Worm (Caenorhabditis elegans) whole organism, young adult: ENCODE results near the gene hrg-6.

Experiments used
- B0261.1 ChIP-seq: sonication (generic microtip); optimal IDR thresholded peaks from 2 replicates; lab custom pipeline; 2016; ENCODE audit warnings: mild to moderate bottlenecking, missing genetic modification characterization, moderate library complexity, missing compliant biosample characterization
- C06A6.2 ChIP-seq: fragments of 200-800 bp; sonication (Bioruptor generic); conservative IDR thresholded peaks from 2 replicates; pipeline ENCODE4 v1.3.6; 2022; ENCODE audit warnings: missing genetic modification characterization, missing compliant biosample characterization
- C17E4.6 ChIP-seq: fragments of 200-800 bp; sonication (Bioruptor generic); IDR thresholded peaks from 2 replicates; pipeline ENCODE4 v1.3.6; 2022; ENCODE audit warnings: missing genetic modification reagents, missing genetic modification characterization, missing compliant biosample characterization
- F22D6.2 ChIP-seq: sonication (generic microtip); optimal IDR thresholded peaks from 2 replicates; lab custom pipeline; 2016; ENCODE audit warnings: mild to moderate bottlenecking, missing genetic modification characterization, missing compliant biosample characterization
- F33H1.4 ChIP-seq: fragments of 200-800 bp; sonication (Bioruptor generic); IDR thresholded peaks from 2 replicates; pipeline ENCODE4 v1.3.6; 2022; ENCODE audit warnings: missing genetic modification reagents, missing genetic modification characterization, missing compliant biosample characterization
- F37B4.10 ChIP-seq: fragments of 200-800 bp; sonication (Bioruptor generic); IDR thresholded peaks from 2 replicates; pipeline ENCODE4 v1.3.6; 2022; ENCODE audit warnings: missing genetic modification characterization, missing compliant biosample characterization
- F39B2.1 ChIP-seq: fragments of 200-800 bp; sonication (Bioruptor generic); IDR thresholded peaks from 2 replicates; pipeline ENCODE4 v1.3.6; 2022; ENCODE audit warnings: missing genetic modification reagents, missing genetic modification characterization, missing compliant biosample characterization
- F52B5.7 ChIP-seq: sonication (generic microtip); optimal IDR thresholded peaks from 2 replicates; lab custom pipeline; 2016; ENCODE audit warnings: mild to moderate bottlenecking, missing genetic modification characterization, missing compliant biosample characterization
- F57C9.4 ChIP-seq: sonication (generic microtip); optimal IDR thresholded peaks from 2 replicates; lab custom pipeline; 2017; ENCODE audit warnings: mild to moderate bottlenecking, missing genetic modification characterization, missing compliant biosample characterization
- Y53G8AR.9 ChIP-seq: fragments of 200-800 bp; sonication (Bioruptor generic); conservative IDR thresholded peaks from 2 replicates; pipeline ENCODE4 v1.3.6; 2022; ENCODE audit warnings: missing genetic modification reagents, missing genetic modification characterization, missing compliant biosample characterization
- Y56A3A.18 ChIP-seq: fragments of 200-800 bp; sonication (Bioruptor generic); IDR thresholded peaks from 2 replicates; pipeline ENCODE4 v1.3.6; 2022; ENCODE audit warnings: missing genetic modification reagents, missing genetic modification characterization, missing compliant biosample characterization
- Y95B8A.8 ChIP-seq: fragments of 200-800 bp; sonication (Bioruptor generic); IDR thresholded peaks from 2 replicates; pipeline ENCODE4 v1.3.6; 2022; ENCODE audit warnings: missing genetic modification reagents, missing genetic modification characterization, missing compliant biosample characterization
- akir-1 ChIP-seq: fragments of 200-800 bp; sonication (Bioruptor generic); optimal IDR thresholded peaks from 2 replicates; lab custom pipeline; 2018; ENCODE audit warnings: mild to moderate bottlenecking, missing genetic modification characterization, moderate library complexity, missing compliant biosample characterization
- aptf-3 ChIP-seq: fragments of 200-800 bp; sonication (Bioruptor generic); IDR thresholded peaks from 2 replicates; pipeline ENCODE4 v1.3.6; 2022; ENCODE audit warnings: missing genetic modification characterization, missing compliant biosample characterization
- atf-7 ChIP-seq: sonication (generic microtip); optimal IDR thresholded peaks from 2 replicates; lab custom pipeline; 2017; ENCODE audit warnings: mild to moderate bottlenecking, missing genetic modification characterization, missing compliant biosample characterization
- attf-3 ChIP-seq: fragments of 200-800 bp; sonication (Bioruptor generic); conservative IDR thresholded peaks from 2 replicates; pipeline ENCODE4 v1.3.6; 2022; ENCODE audit warnings: missing genetic modification reagents, missing genetic modification characterization, missing compliant biosample characterization
- cebp-1 ChIP-seq, 2 experiments: fragments of 200-800 bp in 1 of 2; sonication (Bioruptor generic) in 1 of 2; sonication (generic microtip) in 1 of 2; IDR thresholded peaks in 1 of 2; optimal IDR thresholded peaks in 1 of 2; 2 replicates each; pipeline versions ENCODE4 v1.3.6 to Lab custom; 2017 to 2022; ENCODE audit warnings: missing compliant biosample characterization in 2 of 2, missing genetic modification characterization in 2 of 2, mild to moderate bottlenecking in 1 of 2, missing genetic modification reagents in 1 of 2, moderate library complexity in 1 of 2
- ceh-27 ChIP-seq: fragments of 200-800 bp; sonication (Bioruptor generic); optimal IDR thresholded peaks from 2 replicates; lab custom pipeline; 2018; ENCODE audit warnings: mild to moderate bottlenecking, missing genetic modification characterization, moderate library complexity, missing compliant biosample characterization
- ceh-40 ChIP-seq: fragments of 200-800 bp; sonication (Bioruptor generic); IDR thresholded peaks from 2 replicates; pipeline ENCODE4 v1.3.6; 2022; ENCODE audit warnings: missing genetic modification characterization, missing compliant biosample characterization
- ceh-58 ChIP-seq: fragments of 200-800 bp; sonication (Bioruptor generic); IDR thresholded peaks from 2 replicates; pipeline ENCODE4 v1.3.6; 2022; ENCODE audit warnings: missing genetic modification characterization, missing compliant biosample characterization
- ceh-79 ChIP-seq: sonication (generic microtip); optimal IDR thresholded peaks from 2 replicates; lab custom pipeline; 2017; ENCODE audit warnings: mild to moderate bottlenecking, missing genetic modification characterization, missing compliant biosample characterization
- efl-1 ChIP-seq: fragments of 150-350 bp; optimal IDR thresholded peaks from 2 replicates; lab custom pipeline; 2014; ENCODE audit warnings: missing biosample characterization, missing genetic modification reagents, missing genetic modification characterization
- fkh-3 ChIP-seq: sonication (generic microtip); optimal IDR thresholded peaks from 2 replicates; lab custom pipeline; 2016; ENCODE audit warnings: mild to moderate bottlenecking, missing genetic modification characterization, missing compliant biosample characterization
- gei-17 ChIP-seq: fragments of 200-800 bp; sonication (Bioruptor generic); optimal IDR thresholded peaks from 2 replicates; lab custom pipeline; 2018; ENCODE audit warnings: mild to moderate bottlenecking, missing genetic modification characterization, missing compliant biosample characterization
- hlh-26 ChIP-seq: fragments of 200-800 bp; sonication (Bioruptor generic); conservative IDR thresholded peaks from 2 replicates; pipeline ENCODE4 v1.3.6; 2022; ENCODE audit warnings: missing genetic modification reagents, missing genetic modification characterization, missing compliant biosample characterization
- hmg-1.2 ChIP-seq: fragments of 200-800 bp; sonication (Bioruptor generic); IDR thresholded peaks from 2 replicates; pipeline ENCODE4 v1.3.6; 2022; ENCODE audit warnings: missing genetic modification reagents, missing genetic modification characterization, missing compliant biosample characterization
- hrde-1 ChIP-seq: sonication (generic microtip); optimal IDR thresholded peaks from 2 replicates; lab custom pipeline; 2016; ENCODE audit warnings: missing genetic modification characterization, mild to moderate bottlenecking, missing compliant biosample characterization, moderate library complexity, missing genotype, missing genetic modification reagents, borderline replicate concordance
- lin-26 ChIP-seq: fragments of 200-800 bp; sonication (Bioruptor generic); IDR thresholded peaks from 2 replicates; pipeline ENCODE4 v1.3.6; 2022; ENCODE audit warnings: missing genetic modification reagents, missing genetic modification characterization, missing compliant biosample characterization
- lin-40 ChIP-seq: sonication (generic microtip); optimal IDR thresholded peaks from 2 replicates; lab custom pipeline; 2016; ENCODE audit warnings: missing genetic modification characterization, mild to moderate bottlenecking, missing compliant biosample characterization, missing genotype, missing genetic modification reagents
- lir-1 ChIP-seq: fragments of 200-800 bp; sonication (Bioruptor generic); conservative IDR thresholded peaks from 2 replicates; pipeline ENCODE4 v1.3.6; 2022; ENCODE audit warnings: missing genetic modification reagents, missing genetic modification characterization, missing compliant biosample characterization
- lsl-1 ChIP-seq: fragments of 200-800 bp; sonication (Bioruptor generic); optimal IDR thresholded peaks from 2 replicates; lab custom pipeline; 2018; ENCODE audit warnings: mild to moderate bottlenecking, missing genetic modification characterization, moderate library complexity, missing compliant biosample characterization
- lsy-27 ChIP-seq: sonication (generic microtip); optimal IDR thresholded peaks from 2 replicates; lab custom pipeline; 2017; ENCODE audit warnings: missing genetic modification characterization, mild to moderate bottlenecking, missing compliant biosample characterization, antibody characterized with exemption, missing genotype, borderline replicate concordance; ENCODE audit not compliant: insufficient read depth
- madf-10 ChIP-seq: sonication (generic microtip); optimal IDR thresholded peaks from 2 replicates; lab custom pipeline; 2016; ENCODE audit warnings: mild to moderate bottlenecking, missing genetic modification characterization, missing compliant biosample characterization
- madf-6 ChIP-seq: fragments of 200-800 bp; sonication (Bioruptor generic); IDR thresholded peaks from 2 replicates; pipeline ENCODE4 v1.3.6; 2022; ENCODE audit warnings: missing genetic modification reagents, missing genetic modification characterization, missing compliant biosample characterization
- madf-8 ChIP-seq: fragments of 200-800 bp; sonication (Bioruptor generic); conservative IDR thresholded peaks from 2 replicates; pipeline ENCODE4 v1.3.6; 2022; ENCODE audit warnings: missing genetic modification reagents, missing genetic modification characterization, missing compliant biosample characterization
- mel-28 ChIP-seq: sonication (generic microtip); optimal IDR thresholded peaks from 2 replicates; lab custom pipeline; 2016; ENCODE audit warnings: borderline replicate concordance, mild to moderate bottlenecking, missing genetic modification characterization, missing compliant biosample characterization
- nfya-2 ChIP-seq: fragments of 200-800 bp; sonication (Bioruptor generic); IDR thresholded peaks from 2 replicates; pipeline ENCODE4 v1.3.6; 2022; ENCODE audit warnings: missing genetic modification reagents, missing genetic modification characterization, missing compliant biosample characterization
- nhr-120 ChIP-seq: fragments of 200-800 bp; sonication (Bioruptor generic); IDR thresholded peaks from 2 replicates; pipeline ENCODE4 v1.3.6; 2022; ENCODE audit warnings: missing genetic modification characterization, missing compliant biosample characterization
- pbrm-1 ChIP-seq: fragments of 200-800 bp; sonication (Bioruptor generic); IDR thresholded peaks from 2 replicates; pipeline ENCODE4 v1.3.6; 2022; ENCODE audit warnings: missing genetic modification reagents, missing genetic modification characterization, missing compliant biosample characterization
- pha-4 ChIP-seq: fragments of 150-350 bp; sonication (generic microtip); optimal IDR thresholded peaks from 2 replicates; lab custom pipeline; 2014; ENCODE audit warnings: missing biosample characterization, missing genetic modification reagents, missing genetic modification characterization
- rec-8 ChIP-seq, 2 experiments: sonication (generic microtip); optimal IDR thresholded peaks; 2 replicates each; lab custom pipeline; 2016; ENCODE audit warnings: mild to moderate bottlenecking in 2 of 2, missing genetic modification characterization in 2 of 2, missing genetic modification reagents in 2 of 2, missing genotype in 2 of 2, missing biosample characterization in 1 of 2, missing compliant biosample characterization in 1 of 2, moderate library complexity in 1 of 2
- repo-1 ChIP-seq: sonication (generic microtip); optimal IDR thresholded peaks from 2 replicates; lab custom pipeline; 2017; ENCODE audit warnings: mild to moderate bottlenecking, missing genetic modification characterization, missing compliant biosample characterization
- rpc-1 ChIP-seq, 2 experiments: fragments of 150-350 bp in 1 of 2; sonication (generic microtip) in 1 of 2; optimal IDR thresholded peaks; 2 replicates each; lab custom pipeline; 2014 to 2018; ENCODE audit warnings: missing biosample characterization in 1 of 2, missing genetic modification characterization in 1 of 2, missing genetic modification reagents in 1 of 2, missing genotype in 1 of 2
- sea-2 ChIP-seq: fragments of 200-800 bp; sonication (Bioruptor generic); IDR thresholded peaks from 2 replicates; pipeline ENCODE4 v1.3.6; 2022; ENCODE audit warnings: missing genetic modification characterization, missing compliant biosample characterization
- tbx-9 ChIP-seq: sonication (generic microtip); optimal IDR thresholded peaks from 2 replicates; lab custom pipeline; 2016; ENCODE audit warnings: borderline replicate concordance, missing genetic modification characterization, inconsistent platforms, missing compliant biosample characterization
- unc-130 ChIP-seq: sonication (generic microtip); optimal IDR thresholded peaks from 2 replicates; lab custom pipeline; 2016; ENCODE audit warnings: missing genetic modification reagents, missing genetic modification characterization, missing compliant biosample characterization
- xnd-1 ChIP-seq: sonication (generic microtip); optimal IDR thresholded peaks from 2 replicates; lab custom pipeline; 2016; ENCODE audit warnings: missing genotype, missing genetic modification reagents, missing genetic modification characterization, missing compliant biosample characterization
- ztf-18 ChIP-seq: sonication (generic microtip); optimal IDR thresholded peaks from 2 replicates; lab custom pipeline; 2016; ENCODE audit warnings: missing genotype, mild to moderate bottlenecking, missing genetic modification characterization, missing compliant biosample characterization

hrg-6 gene

ce11 chrIV:11027560-11027959 lies 4.8 kb upstream of the hrg-6 start (continued):
- no peak for TF ChIP-seq F57C9.4
- no peak for TF ChIP-seq rec-8 (tag; optimal IDR thresholded peaks at IDR 0.05; lab: Kevin White, UChicago)
- TF ChIP-seq tbx-9 (tag; lab: Kevin White, UChicago), result no peak
- TF ChIP-seq F22D6.2 (tag; lab: Kevin White, UChicago), result no peak
- no peak for TF ChIP-seq madf-8 (GFP tag; lab: Robert Waterston, UW)
- no peak for TF ChIP-seq F39B2.1
- TF ChIP-seq lsl-1 (GFP tag; lab: Kevin White, UChicago), result no peak
- TF ChIP-seq gei-17, result no peak
- TF ChIP-seq nhr-120 (GFP tag; lab: Robert Waterston, UW), result no peak
- TF ChIP-seq rpc-1 (optimal IDR thresholded peaks at IDR 0.05; lab: Kevin White, UChicago), result peak; percentile 5
- TF ChIP-seq rpc-1 (tag; optimal IDR thresholded peaks at IDR 0.05; lab: Kevin White, UChicago), result no peak
- TF ChIP-seq B0261.1 (tag; lab: Kevin White, UChicago), result no peak
- TF ChIP-seq Y95B8A.8 (GFP tag; lab: Robert Waterston, UW), result no peak
- TF ChIP-seq repo-1 (tag; lab: Kevin White, UChicago), result peak; percentile 20
- no peak for TF ChIP-seq hlh-26 (GFP tag; lab: Robert Waterston, UW)
- TF ChIP-seq C06A6.2, result no peak
- no peak for TF ChIP-seq xnd-1
- peak; percentile 67 for TF ChIP-seq madf-10 (tag; lab: Kevin White, UChicago)
- 0 out of 2 replicates have a peak, but pooled peaks have one; percentile 28 for TF ChIP-seq Y56A3A.18 (GFP tag; lab: Robert Waterston, UW)
- TF ChIP-seq lin-40 (tag; lab: Kevin White, UChicago), result peak; percentile 65
- TF ChIP-seq ceh-79 (tag; lab: Kevin White, UChicago), result no peak
- TF ChIP-seq F33H1.4 (GFP tag; lab: Robert Waterston, UW), result no peak
- no peak for TF ChIP-seq hrde-1
- TF ChIP-seq ztf-18, result peak; percentile 29
- no peak for TF ChIP-seq attf-3 (GFP tag; lab: Robert Waterston, UW)
- no peak for TF ChIP-seq unc-130 (GFP tag; lab: Kevin White, UChicago)
- TF ChIP-seq lsy-27, result no peak
- no peak for TF ChIP-seq ceh-40 (GFP tag; lab: Robert Waterston, UW)
- TF ChIP-seq fkh-3 (tag; lab: Kevin White, UChicago), result no peak
- TF ChIP-seq efl-1 (GFP tag; lab: Kevin White, UChicago), result no peak
- no peak for TF ChIP-seq F52B5.7 (tag; lab: Kevin White, UChicago)
- peak; percentile 41 for TF ChIP-seq ceh-27
- TF ChIP-seq aptf-3 (GFP tag; lab: Robert Waterston, UW), result no peak
- no peak for TF ChIP-seq cebp-1 (GFP tag; IDR thresholded peaks at IDR 0.05; lab: Robert Waterston, UW)
- TF ChIP-seq cebp-1 (tag; optimal IDR thresholded peaks at IDR 0.05; lab: Kevin White, UChicago), result peak; percentile 47
- TF ChIP-seq C17E4.6, result no peak
- TF ChIP-seq pbrm-1 (GFP tag; lab: Robert Waterston, UW), result no peak
- TF ChIP-seq nfya-2 (GFP tag; lab: Robert Waterston, UW), result no peak
- no peak for TF ChIP-seq akir-1
- no peak for TF ChIP-seq sea-2 (GFP tag; lab: Robert Waterston, UW)
- TF ChIP-seq F37B4.10 (GFP tag; lab: Robert Waterston, UW), result no peak
- no peak for TF ChIP-seq lin-26 (GFP tag; lab: Robert Waterston, UW)
- TF ChIP-seq Y53G8AR.9 (GFP tag; lab: Robert Waterston, UW), result 0 out of 2 replicates have a peak, but pooled peaks have one; percentile 21
- peak; percentile 53 for TF ChIP-seq atf-7 (tag; lab: Kevin White, UChicago)
- TF ChIP-seq madf-6 (GFP tag; lab: Robert Waterston, UW), result no peak
- TF ChIP-seq ceh-58, result no peak
- peak; percentile 92 for TF ChIP-seq hmg-1.2 (GFP tag; lab: Robert Waterston, UW)
- TF ChIP-seq pha-4 (tag; lab: Kevin White, UChicago), result no peak
- no peak for TF ChIP-seq mel-28 (tag; lab: Kevin White, UChicago)
- no peak for TF ChIP-seq lir-1 (GFP tag; lab: Robert Waterston, UW)
